Worm (Caenorhabditis elegans): ENCODE data around the gene K07C5.2.

The K07C5.2 gene

DNA sequence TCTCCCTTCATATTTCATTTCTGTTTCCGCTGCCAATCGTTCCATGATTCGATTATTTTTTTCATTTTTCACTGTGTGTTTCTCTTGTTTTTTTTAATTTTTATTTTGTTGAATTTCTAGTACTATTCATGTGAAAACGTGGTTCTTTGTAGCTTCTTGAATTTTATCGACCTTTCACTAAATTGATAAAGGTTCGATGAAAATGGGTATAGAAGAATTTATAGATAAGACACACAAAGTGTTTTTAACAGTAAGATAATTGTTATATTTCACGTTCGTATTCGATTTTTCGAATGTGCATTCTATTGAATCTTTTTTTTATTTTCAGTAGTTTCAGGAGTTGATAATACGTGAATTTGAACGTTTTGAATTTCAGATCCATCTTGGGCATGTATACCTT, 32.7 kb downstream of the K07C5.2 start, which contains the start of gene ugt-49:
Gene ugt-49 (plus strand): TSS at position 371 of the 400 bp plus-strand sequence.
- TF ChIP-seq ZK546.5 (tag; optimal IDR thresholded peaks at IDR 0.05) (no peak), lin-39 (tag; optimal IDR thresholded peaks at IDR 0.05) (no peak), elt-2 (tag; optimal IDR thresholded peaks at IDR 0.05) (peak; percentile 63), pqm-1 (tag; optimal IDR thresholded peaks at IDR 0.05) (peak; percentile 40), ceh-28 (tag; optimal IDR thresholded peaks at IDR 0.05) (no peak), pha-4 (tag; optimal IDR thresholded peaks at IDR 0.05) (peak; percentile 23)

- TF ChIP-seq elt-3 (tag; optimal IDR thresholded peaks at IDR 0.05), result no peak
These were observed 40.0 kb downstream of the K07C5.2 start, which contains the start of gene AC3.12 for ce11 chrV:10379293-10379692. Gene AC3.12, minus strand, starts transcription at chrV:10379393.

DNA sequence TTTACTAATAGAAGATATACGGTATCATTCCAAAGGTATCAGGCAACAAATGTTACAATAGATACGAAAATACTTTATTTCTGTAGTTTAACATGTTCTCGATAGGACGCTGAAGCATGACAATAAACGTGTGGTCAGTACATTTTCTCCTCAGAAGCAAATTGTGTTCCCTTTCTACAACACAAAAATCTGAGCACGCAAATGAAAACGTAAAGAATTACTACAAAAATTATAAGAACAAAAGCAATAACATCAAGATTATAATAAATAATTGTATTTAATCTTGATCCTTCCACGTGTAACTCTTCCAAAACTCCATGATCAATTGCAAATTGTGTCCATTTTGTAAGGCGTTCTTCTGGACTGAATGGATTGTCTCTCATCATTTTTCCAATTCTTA, 40.5 kb downstream of the K07C5.2 start:
- TF ChIP-seq daf-12 (tag; optimal IDR thresholded peaks at IDR 0.05) (no peak), jun-1 (tag; optimal IDR thresholded peaks at IDR 0.05) (no peak), nfya-1 (tag; optimal IDR thresholded peaks at IDR 0.05; ENCODE audit: insufficient read depth) (no peak), nhr-67 (tag; optimal IDR thresholded peaks at IDR 0.05) (no peak), ama-1 (optimal IDR thresholded peaks at IDR 0.05) (no peak), nhr-25 (tag; optimal IDR thresholded peaks at IDR 0.05) (no peak), ceh-82 (tag; optimal IDR thresholded peaks at IDR 0.05) (no peak), lin-39 (tag; optimal IDR thresholded peaks at IDR 0.05) (no peak), nhr-23 (tag; optimal IDR thresholded peaks at IDR 0.05) (no peak)

DNA sequence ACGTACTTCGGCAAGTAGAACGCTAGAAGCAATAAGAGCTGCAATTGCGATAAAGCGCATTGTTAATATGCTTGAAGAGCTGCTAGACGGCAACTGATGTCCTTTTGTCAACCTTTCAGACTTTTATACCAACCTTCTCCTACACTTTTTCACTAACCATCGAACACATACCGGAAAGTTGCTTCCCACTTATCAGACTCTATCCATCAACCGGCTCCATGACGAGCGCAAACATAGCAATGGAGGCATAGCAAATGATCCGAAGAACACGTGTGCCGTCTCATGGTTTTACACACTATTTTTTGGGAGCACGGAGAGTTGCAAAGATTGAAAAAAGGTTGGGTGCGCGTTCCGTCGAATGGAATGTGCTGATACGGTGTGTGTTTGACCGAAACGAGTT, 42.4 kb downstream of the K07C5.2 start, which contains the start of gene abu-1:
Gene abu-1 (minus strand): TSS at position 101 of the 400 bp plus-strand sequence.
- no peak for TF ChIP-seq fos-1 (tag; optimal IDR thresholded peaks at IDR 0.05)
- TF ChIP-seq aly-2 (tag; optimal IDR thresholded peaks at IDR 0.05), result no peak
- no peak for TF ChIP-seq nhr-43 (tag; optimal IDR thresholded peaks at IDR 0.05; ENCODE audit: poor library complexity, severe bottlenecking)
- TF ChIP-seq nhr-67 (tag; optimal IDR thresholded peaks at IDR 0.05), result no peak
- no peak for TF ChIP-seq nhr-11 (tag; optimal IDR thresholded peaks at IDR 0.05)
- TF ChIP-seq lsy-12 (tag; optimal IDR thresholded peaks at IDR 0.05), result no peak
- no peak for TF ChIP-seq ztf-11 (tag; optimal IDR thresholded peaks at IDR 0.05)
- TF ChIP-seq ama-1 (optimal IDR thresholded peaks at IDR 0.05), result no peak
- TF ChIP-seq pqm-1 (tag; optimal IDR thresholded peaks at IDR 0.05), result no peak
- no peak for TF ChIP-seq ceh-16 (tag; optimal IDR thresholded peaks at IDR 0.05)
- no peak for TF ChIP-seq ceh-28 (tag; optimal IDR thresholded peaks at IDR 0.05)
- no peak for TF ChIP-seq egl-27 (tag; optimal IDR thresholded peaks at IDR 0.05)
- no peak for TF ChIP-seq ZK546.5 (tag; optimal IDR thresholded peaks at IDR 0.05)
- TF ChIP-seq fkh-10 (GFP tag; optimal IDR thresholded peaks at IDR 0.05), result no peak

DNA sequence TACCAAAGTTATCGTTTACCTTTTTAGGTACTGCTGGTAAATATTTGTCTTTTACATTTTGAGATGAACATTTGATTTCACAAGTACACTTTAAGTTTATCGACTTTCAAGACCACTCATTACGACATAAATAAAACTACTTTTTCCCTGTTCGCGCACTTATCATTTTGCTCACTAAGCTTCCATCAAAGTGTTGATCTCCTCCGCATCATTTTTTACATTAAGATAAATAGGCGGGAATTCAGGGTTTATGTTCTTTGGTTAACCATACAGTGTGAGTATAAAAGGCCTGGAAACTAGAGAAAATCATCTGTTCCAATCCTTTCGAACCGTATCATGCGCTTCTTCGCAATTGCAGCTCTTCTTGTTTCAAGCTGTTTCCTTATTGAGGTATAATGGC, 42.8 kb downstream of the K07C5.2 start, which contains the start of gene pqn-2:
Gene pqn-2 (plus strand): TSS at position 301 of the 400 bp plus-strand sequence.
- TF ChIP-seq jun-1 (tag; optimal IDR thresholded peaks at IDR 0.05), result no peak

ce11 chrV:10383950-10384349, 44.6 kb downstream of the K07C5.2 start, which contains the start of gene spe-10:
Gene spe-10, plus strand, starts transcription at chrV:10384250.
- TF ChIP-seq ceh-82 (tag; optimal IDR thresholded peaks at IDR 0.05) (no peak), zag-1 (tag; optimal IDR thresholded peaks at IDR 0.05) (no peak), daf-12 (tag; optimal IDR thresholded peaks at IDR 0.05) (no peak), unc-62 (GFP tag; optimal IDR thresholded peaks at IDR 0.05) (no peak), jun-1 (tag; optimal IDR thresholded peaks at IDR 0.05) (no peak)

- peak; percentile 24 for TF ChIP-seq nhr-23 (tag; optimal IDR thresholded peaks at IDR 0.05)
- TF ChIP-seq elt-3 (tag; optimal IDR thresholded peaks at IDR 0.05), result peak in 1 of 3 experiments; percentile 35
- TF ChIP-seq nhr-25 (tag; optimal IDR thresholded peaks at IDR 0.05), result peak; percentile 24
- TF ChIP-seq lin-39 (tag; optimal IDR thresholded peaks at IDR 0.05), result no peak
These were observed 48.1 kb downstream of the K07C5.2 start for ce11 chrV:10387412-10387811.

DNA sequence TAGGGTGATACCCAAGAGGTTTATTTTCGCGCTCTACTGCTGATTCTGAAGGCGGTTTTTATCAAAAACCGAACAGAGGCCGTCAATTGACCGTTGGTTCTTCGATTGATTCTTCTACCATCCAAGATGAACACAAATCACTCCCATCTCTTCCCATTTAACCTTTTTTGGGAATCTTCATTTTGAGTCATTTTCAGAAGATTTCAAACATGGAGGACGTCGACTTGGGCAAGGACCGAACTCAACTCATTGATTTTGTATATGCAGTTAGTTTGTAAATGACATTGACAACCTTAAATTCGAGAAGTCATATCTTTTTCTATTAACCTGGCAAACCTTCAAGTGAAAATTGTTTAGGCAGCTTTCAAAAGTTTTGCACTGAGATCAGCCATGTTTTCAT, 49.0 kb downstream of the K07C5.2 start, which contains the start of gene AC3.5:
Gene AC3.5 (plus strand): TSS at position 210 of the 400 bp plus-strand sequence.
- no peak for TF ChIP-seq tbx-2 (tag; optimal IDR thresholded peaks at IDR 0.05)
- TF ChIP-seq zag-1 (tag; optimal IDR thresholded peaks at IDR 0.05), result no peak
- no peak for TF ChIP-seq lsy-12 (tag; optimal IDR thresholded peaks at IDR 0.05)
- TF ChIP-seq hmg-11 (tag; optimal IDR thresholded peaks at IDR 0.05), result no peak
- TF ChIP-seq fkh-10 (GFP tag; optimal IDR thresholded peaks at IDR 0.05), result no peak
- TF ChIP-seq egl-27 (tag; optimal IDR thresholded peaks at IDR 0.05), result no peak
- TF ChIP-seq nhr-25 (tag; optimal IDR thresholded peaks at IDR 0.05), result no peak
- TF ChIP-seq elt-1 (tag; optimal IDR thresholded peaks at IDR 0.05), result no peak
- TF ChIP-seq unc-39 (tag; optimal IDR thresholded peaks at IDR 0.05), result no peak
- no peak for TF ChIP-seq lin-39 (tag; optimal IDR thresholded peaks at IDR 0.05)
- TF ChIP-seq lin-15B (tag; optimal IDR thresholded peaks at IDR 0.05), result no peak
- TF ChIP-seq nhr-23 (tag; optimal IDR thresholded peaks at IDR 0.05), result no peak
- TF ChIP-seq R02D3.7 (tag; optimal IDR thresholded peaks at IDR 0.05), result no peak
- no peak for TF ChIP-seq ceh-28 (tag; optimal IDR thresholded peaks at IDR 0.05)
